Worm (Caenorhabditis elegans) whole organism, L1 larva: ENCODE results near the gene flp-11.

ENCODE experiments used
- C04F5.9 ChIP-seq: sonication (generic microtip); optimal IDR thresholded peaks from 2 replicates; lab custom pipeline; 2016; ENCODE audit warnings: missing genetic modification characterization, missing compliant biosample characterization
- C16A3.4 ChIP-seq: fragments of 150-350 bp; optimal IDR thresholded peaks from 2 replicates; lab custom pipeline; 2014; ENCODE audit warnings: missing biosample characterization, missing genetic modification characterization
- C34B4.2 ChIP-seq: sonication (generic microtip); optimal IDR thresholded peaks from 2 replicates; lab custom pipeline; 2017; ENCODE audit warnings: mild to moderate bottlenecking, missing genetic modification characterization, missing compliant biosample characterization
- aha-1 ChIP-seq: fragments of 150-350 bp; optimal IDR thresholded peaks from 2 replicates; lab custom pipeline; 2014; ENCODE audit warnings: missing biosample characterization, missing genetic modification characterization
- alr-1 ChIP-seq: fragments of 200-800 bp; sonication (Bioruptor generic); optimal IDR thresholded peaks from 2 replicates; lab custom pipeline; 2018; ENCODE audit warnings: borderline replicate concordance, mild to moderate bottlenecking, missing genetic modification characterization, missing compliant biosample characterization
- ama-1 ChIP-seq: fragments of 150-350 bp; optimal IDR thresholded peaks from 2 replicates; lab custom pipeline; 2014
- blmp-1 ChIP-seq: fragments of 150-350 bp; optimal IDR thresholded peaks from 2 replicates; lab custom pipeline; 2014; ENCODE audit warnings: missing biosample characterization, missing genetic modification characterization
- ceh-63 ChIP-seq: fragments of 200-800 bp; sonication (Bioruptor generic); optimal IDR thresholded peaks from 2 replicates; lab custom pipeline; 2018; ENCODE audit warnings: mild to moderate bottlenecking, missing genetic modification characterization, missing compliant biosample characterization
- ceh-8 ChIP-seq: fragments of 200-800 bp; sonication (Bioruptor generic); optimal IDR thresholded peaks from 2 replicates; lab custom pipeline; 2018; ENCODE audit warnings: mild to moderate bottlenecking, missing genetic modification characterization, moderate library complexity, missing compliant biosample characterization
- ces-1 ChIP-seq: fragments of 150-350 bp; optimal IDR thresholded peaks from 2 replicates; lab custom pipeline; 2014; ENCODE audit warnings: missing biosample characterization, missing genetic modification reagents, missing genetic modification characterization
- dpl-1 ChIP-seq, 3 experiments: fragments of 150-350 bp in 2 of 3; sonication (generic microtip) in 1 of 3; optimal IDR thresholded peaks; 2 replicates each; lab custom pipeline; 2014 to 2017; ENCODE audit warnings: missing biosample characterization in 3 of 3, missing genetic modification characterization in 3 of 3, missing genetic modification reagents in 3 of 3
- dsc-1 ChIP-seq: sonication (generic microtip); optimal IDR thresholded peaks from 2 replicates; lab custom pipeline; 2016; ENCODE audit warnings: mild to moderate bottlenecking, missing genetic modification characterization, missing compliant biosample characterization
- efl-1 ChIP-seq, 4 experiments: fragments of 150-350 bp; optimal IDR thresholded peaks in 3 of 4; peaks in 1 of 4; 1 replicate in 1 of 4; 2 replicates in 3 of 4; lab custom pipeline; 2014; ENCODE audit warnings: missing biosample characterization in 2 of 4, missing genetic modification characterization in 2 of 4, missing genetic modification reagents in 2 of 4
- efl-3 ChIP-seq: fragments of 200-800 bp; sonication (Bioruptor generic); optimal IDR thresholded peaks from 2 replicates; lab custom pipeline; 2018; ENCODE audit warnings: mild to moderate bottlenecking, missing genetic modification characterization, missing compliant biosample characterization
- egl-13 ChIP-seq: sonication (generic microtip); optimal IDR thresholded peaks from 2 replicates; lab custom pipeline; 2016; ENCODE audit warnings: missing genotype, missing genetic modification reagents, missing genetic modification characterization, missing compliant biosample characterization
- ets-5 ChIP-seq: fragments of 200-800 bp; sonication (Bioruptor generic); IDR thresholded peaks from 2 replicates; pipeline ENCODE4 v1.3.6; 2022; ENCODE audit warnings: missing genetic modification characterization, missing compliant biosample characterization
- fkh-8 ChIP-seq: sonication (generic microtip); optimal IDR thresholded peaks from 2 replicates; lab custom pipeline; 2016; ENCODE audit warnings: mild to moderate bottlenecking, missing genetic modification characterization, missing compliant biosample characterization
- grh-1 ChIP-seq: fragments of 200-800 bp; sonication (Bioruptor generic); IDR thresholded peaks from 2 replicates; pipeline ENCODE4 v1.3.6; 2022; ENCODE audit warnings: missing genetic modification reagents, missing genetic modification characterization, missing compliant biosample characterization
- hlh-4 ChIP-seq: sonication (generic microtip); optimal IDR thresholded peaks from 2 replicates; lab custom pipeline; 2016; ENCODE audit warnings: mild to moderate bottlenecking, missing genetic modification characterization, missing compliant biosample characterization
- hpl-2 ChIP-seq: fragments of 150-350 bp; optimal IDR thresholded peaks from 2 replicates; lab custom pipeline; 2014; ENCODE audit warnings: missing biosample characterization, missing genetic modification reagents, missing genetic modification characterization
- irx-1 ChIP-seq: sonication (generic microtip); optimal IDR thresholded peaks from 2 replicates; lab custom pipeline; 2016; ENCODE audit warnings: missing genetic modification characterization, missing compliant biosample characterization
- isw-1 ChIP-seq: fragments of 200-800 bp; sonication (Bioruptor generic); IDR thresholded peaks from 2 replicates; pipeline ENCODE4 v1.3.6; 2022; ENCODE audit warnings: missing genetic modification characterization, missing compliant biosample characterization
- lin-13 ChIP-seq: fragments of 150-350 bp; optimal IDR thresholded peaks from 2 replicates; lab custom pipeline; 2014; ENCODE audit warnings: missing biosample characterization, missing genetic modification reagents, missing genetic modification characterization
- lin-15B ChIP-seq: fragments of 150-350 bp; sonication (generic microtip); optimal IDR thresholded peaks from 3 replicates; lab custom pipeline; 2014; ENCODE audit warnings: missing biosample characterization, missing genetic modification characterization
- lin-39 ChIP-seq: fragments of 150-350 bp; optimal IDR thresholded peaks from 2 replicates; lab custom pipeline; 2014; ENCODE audit warnings: missing biosample characterization, missing genetic modification reagents, missing genetic modification characterization
- lir-3 ChIP-seq: sonication (generic microtip); optimal IDR thresholded peaks from 2 replicates; lab custom pipeline; 2016; ENCODE audit warnings: mild to moderate bottlenecking, missing genetic modification characterization, moderate library complexity, missing compliant biosample characterization; ENCODE audit not compliant: poor library complexity
- nhr-11 ChIP-seq: fragments of 150-350 bp; optimal IDR thresholded peaks from 2 replicates; lab custom pipeline; 2014; ENCODE audit warnings: missing biosample characterization, missing genetic modification characterization
- nhr-47 ChIP-seq: sonication (generic microtip); optimal IDR thresholded peaks from 2 replicates; lab custom pipeline; 2016; ENCODE audit warnings: mild to moderate bottlenecking, missing genetic modification characterization, moderate library complexity, missing compliant biosample characterization
- nhr-71 ChIP-seq: sonication (generic microtip); optimal IDR thresholded peaks from 2 replicates; lab custom pipeline; 2016; ENCODE audit warnings: mild to moderate bottlenecking, missing genetic modification characterization, moderate library complexity, missing compliant biosample characterization
- nhr-76 ChIP-seq: sonication (generic microtip); optimal IDR thresholded peaks from 2 replicates; lab custom pipeline; 2017; ENCODE audit warnings: missing biosample characterization, missing genetic modification characterization
- nhr-77 ChIP-seq: fragments of 150-350 bp; optimal IDR thresholded peaks from 2 replicates; lab custom pipeline; 2014; ENCODE audit warnings: missing biosample characterization, missing genetic modification characterization
- nhr-85 ChIP-seq: sonication (generic microtip); peaks from one replicate; lab custom pipeline; 2016; ENCODE audit warnings: missing genetic modification characterization, inconsistent platforms, missing compliant biosample characterization
- nhr-90 ChIP-seq: sonication (generic microtip); optimal IDR thresholded peaks from 2 replicates; lab custom pipeline; 2016; ENCODE audit warnings: mild to moderate bottlenecking, missing genetic modification characterization, missing compliant biosample characterization; ENCODE audit not compliant: poor library complexity
- pax-3 ChIP-seq: fragments of 200-800 bp; sonication (Bioruptor generic); optimal IDR thresholded peaks from 2 replicates; lab custom pipeline; 2018; ENCODE audit warnings: mild to moderate bottlenecking, missing genetic modification characterization, moderate library complexity, missing compliant biosample characterization
- skn-1 ChIP-seq: fragments of 150-350 bp; optimal IDR thresholded peaks from 2 replicates; lab custom pipeline; 2014; ENCODE audit warnings: missing biosample characterization, missing genetic modification characterization
- snpc-4 ChIP-seq: fragments of 150-350 bp; optimal IDR thresholded peaks from 2 replicates; lab custom pipeline; 2014; ENCODE audit warnings: missing biosample characterization, missing genetic modification characterization
- sox-4 ChIP-seq: sonication (generic microtip); optimal IDR thresholded peaks from 2 replicates; lab custom pipeline; 2016; ENCODE audit warnings: missing genetic modification characterization, missing compliant biosample characterization
- sptf-1 ChIP-seq: fragments of 150-350 bp; optimal IDR thresholded peaks from 2 replicates; lab custom pipeline; 2014; ENCODE audit warnings: missing biosample characterization, missing genetic modification characterization
- tbx-2 ChIP-seq: sonication (generic microtip); optimal IDR thresholded peaks from 2 replicates; lab custom pipeline; 2016; ENCODE audit warnings: missing genetic modification characterization, missing compliant biosample characterization
- tlp-1 ChIP-seq: fragments of 150-350 bp; optimal IDR thresholded peaks from 2 replicates; lab custom pipeline; 2014; ENCODE audit warnings: missing biosample characterization, missing genetic modification characterization
- unc-130 ChIP-seq: fragments of 150-350 bp; optimal IDR thresholded peaks from 2 replicates; lab custom pipeline; 2017; ENCODE audit warnings: missing biosample characterization, missing genetic modification characterization, inconsistent platforms

The flp-11 gene

ce11 chrX:4658706-4659105, 19.2 kb downstream of the flp-11 start:
- TF ChIP-seq egl-13 = no peak
- TF ChIP-seq unc-130 (tag; lab: Kevin White, UChicago) = no peak
- TF ChIP-seq grh-1 = no peak
- TF ChIP-seq ceh-63 (GFP tag; lab: Kevin White, UChicago) = no peak
- TF ChIP-seq isw-1 (GFP tag; lab: Robert Waterston, UW) = no peak
- TF ChIP-seq hlh-4 (tag; lab: Kevin White, UChicago) = no peak
- TF ChIP-seq irx-1 = no peak
- no peak for TF ChIP-seq nhr-90 (tag; lab: Kevin White, UChicago)
- TF ChIP-seq blmp-1 (tag; lab: Kevin White, UChicago) = no peak
- TF ChIP-seq sptf-1 = no peak
- TF ChIP-seq ama-1 (lab: Kevin White, UChicago) = no peak
- no peak for TF ChIP-seq lir-3
- TF ChIP-seq C16A3.4 (tag; lab: Kevin White, UChicago) = no peak
- TF ChIP-seq ces-1 (GFP tag; lab: Kevin White, UChicago) = no peak
- no peak for TF ChIP-seq C34B4.2
- no peak for TF ChIP-seq tbx-2
- no peak for TF ChIP-seq nhr-71 (tag; lab: Kevin White, UChicago)
- no peak for TF ChIP-seq nhr-77 (tag; lab: Kevin White, UChicago)
- no peak for TF ChIP-seq hpl-2 (GFP tag; lab: Kevin White, UChicago)
- TF ChIP-seq aha-1 (tag; lab: Kevin White, UChicago) = no peak
- TF ChIP-seq, all 84 proteins: peak for 0

DNA sequence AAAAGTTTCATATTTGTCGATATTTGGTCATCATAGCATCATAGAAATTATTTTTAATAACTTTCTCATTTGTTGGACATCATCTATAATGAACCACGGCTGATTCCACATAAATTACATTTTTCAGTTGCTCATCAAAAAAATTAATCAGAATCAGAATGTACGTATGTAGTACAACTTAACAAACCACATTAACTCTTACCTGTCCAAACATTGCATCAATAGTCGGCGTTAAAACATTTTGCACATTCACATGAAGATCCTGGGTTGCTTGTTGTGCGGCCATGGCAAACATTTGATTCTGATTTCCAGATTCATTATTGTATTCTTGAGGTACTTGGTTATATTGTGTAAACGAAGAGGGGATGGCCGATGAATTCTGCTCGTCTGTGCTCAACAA, 19.6 kb downstream of the flp-11 start:
- TF ChIP-seq efl-3 (no peak), sptf-1 (no peak), efl-1 (optimal IDR thresholded peaks at IDR 0.05; lab: Kevin White, UChicago) (no peak), efl-1 (GFP tag; optimal IDR thresholded peaks at IDR 0.05 in 1 of 2; lab: Kevin White, UChicago) (peak in 1 of 2 experiments; percentile 92)
- TF ChIP-seq, all 84 proteins: peak for 1

DNA sequence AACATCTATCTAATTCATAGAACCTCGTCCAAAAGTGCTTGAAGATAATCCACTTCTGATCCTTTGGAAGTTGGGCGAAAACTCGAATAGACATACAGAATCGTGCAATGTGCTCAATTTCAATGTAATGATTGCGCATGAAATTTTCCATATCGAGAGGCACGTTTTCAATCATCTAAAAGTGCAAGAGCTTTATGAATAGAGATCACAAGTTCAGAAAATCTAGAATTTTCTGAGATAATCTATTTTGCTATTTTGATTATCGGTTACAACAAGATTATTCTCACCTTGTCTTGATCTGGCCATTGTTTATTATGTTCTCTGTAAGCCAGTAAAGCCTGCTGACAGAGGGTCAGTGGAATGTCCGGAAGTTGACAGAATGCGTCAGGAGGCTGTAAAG, 20.4 kb downstream of the flp-11 start:
- TF ChIP-seq nhr-11 (tag; lab: Kevin White, UChicago) (no peak), snpc-4 (no peak), sox-4 (tag; lab: Kevin White, UChicago) (peak; percentile 19), nhr-71 (tag; lab: Kevin White, UChicago) (no peak), pax-3 (peak; percentile 52), ceh-8 (GFP tag; lab: Kevin White, UChicago) (no peak), dpl-1 (GFP tag; optimal IDR thresholded peaks at IDR 0.05; lab: Kevin White, UChicago) (no peak), unc-130 (tag; lab: Kevin White, UChicago) (no peak), nhr-76 (tag; lab: Kevin White, UChicago) (no peak), dsc-1 (tag; lab: Kevin White, UChicago) (peak; percentile 83), lin-39 (tag; lab: Kevin White, UChicago) (no peak), aha-1 (tag; lab: Kevin White, UChicago) (no peak), C16A3.4 (tag; lab: Kevin White, UChicago) (no peak), fkh-8 (tag; lab: Kevin White, UChicago) (no peak)

DNA sequence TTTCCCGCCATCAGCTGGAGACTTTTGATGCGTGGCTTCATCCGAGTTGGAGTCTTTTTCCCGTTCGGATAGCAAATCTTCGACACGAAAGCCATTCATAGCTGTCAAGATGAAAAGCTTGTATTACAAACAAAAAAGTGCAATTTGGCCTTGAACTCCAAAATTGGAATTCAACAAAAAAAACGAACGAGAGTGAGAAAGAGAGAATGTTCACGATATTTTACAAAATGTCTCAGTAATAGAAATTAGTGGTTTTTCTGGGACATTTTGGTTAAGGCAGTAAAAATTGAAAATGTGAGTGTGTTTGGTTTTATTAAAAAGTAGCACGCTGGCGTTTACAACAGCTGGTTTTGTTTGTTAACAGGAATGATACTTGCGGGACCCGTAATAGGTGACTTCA, 23.9 kb downstream of the flp-11 start, which contains the start of gene ceh-1:
Gene ceh-1 (minus strand): TSS at position 101 of the 400 bp plus-strand sequence.
- TF ChIP-seq skn-1 = no peak
- TF ChIP-seq C04F5.9 (tag; lab: Kevin White, UChicago) = no peak
- TF ChIP-seq nhr-85 (tag; lab: Kevin White, UChicago) = no peak
- TF ChIP-seq alr-1 (tag; lab: Kevin White, UChicago) = no peak
- TF ChIP-seq ets-5 (GFP tag; lab: Robert Waterston, UW) = no peak
- TF ChIP-seq tlp-1 (tag; lab: Kevin White, UChicago) = no peak
- no peak for TF ChIP-seq dsc-1 (tag; lab: Kevin White, UChicago)
- TF ChIP-seq nhr-47 (tag; lab: Kevin White, UChicago) = no peak
- no peak for TF ChIP-seq lin-13 (GFP tag; lab: Kevin White, UChicago)
- no peak for TF ChIP-seq lin-15B
- TF ChIP-seq efl-1 (optimal IDR thresholded peaks at IDR 0.05; lab: Kevin White, UChicago) = no peak
- no peak for TF ChIP-seq efl-1 (GFP tag; optimal IDR thresholded peaks at IDR 0.05 in 1 of 2; lab: Kevin White, UChicago)
